Fruit fly (Drosophila melanogaster): Measurements from ENCODE around the gene Mkrn1.

Mkrn1 gene

dm6 chr3L:21507354-21507928 is 26.1 kb downstream of the Mkrn1 start, which contains the start of the genes Glg1 and M6 (continued):
- peak; percentile 67 for TF ChIP-seq CG9727 (GFP tag; optimal IDR thresholded peaks at IDR 0.05)
- no peak for TF ChIP-seq gce (GFP tag; IDR thresholded peaks at IDR 0.05)
- TF ChIP-seq Ssrp (tag; optimal IDR thresholded peaks at IDR 0.05): peak; percentile 55
- peak; percentile 82 for TF ChIP-seq CG30403 (GFP tag; optimal IDR thresholded peaks at IDR 0.05)
- TF ChIP-seq Chrac-16 (GFP tag; optimal IDR thresholded peaks at IDR 0.05): peak; percentile 62
- no peak for TF ChIP-seq luna (GFP tag; optimal IDR thresholded peaks at IDR 0.05)
- TF ChIP-seq ap (GFP tag; IDR thresholded peaks at IDR 0.05): no peak
- no peak for TF ChIP-seq CG15479 (GFP tag; optimal IDR thresholded peaks at IDR 0.05)
- TF ChIP-seq chm (GFP tag; IDR thresholded peaks at IDR 0.05): peak; percentile 46; the same call in 1 of the 2 replicates
- peak; percentile 69 for TF ChIP-seq sob (GFP tag; IDR thresholded peaks at IDR 0.05)
- TF ChIP-seq lilli (GFP tag; optimal IDR thresholded peaks at IDR 0.05): peak; percentile 81
- no peak for TF ChIP-seq sr (GFP tag; IDR thresholded peaks at IDR 0.05)
- TF ChIP-seq CG9932 (GFP tag; IDR thresholded peaks at IDR 0.05): peak; percentile 83
- no peak for TF ChIP-seq CG11696 (GFP tag; IDR thresholded peaks at IDR 0.05)
- no peak for TF ChIP-seq CG3726 (GFP tag; IDR thresholded peaks at IDR 0.05)
- peak; percentile 19; the same call in 1 of the 3 replicates for TF ChIP-seq Aef1 (GFP tag; IDR thresholded peaks at IDR 0.05)
- TF ChIP-seq CG5180 (GFP tag; optimal IDR thresholded peaks at IDR 0.05): no peak
- peak; percentile 52 for TF ChIP-seq tgo (GFP tag; IDR thresholded peaks at IDR 0.05)
- peak; percentile 34 for TF ChIP-seq exex (tag; optimal IDR thresholded peaks at IDR 0.05)
- no peak for TF ChIP-seq CrebB (tag; optimal IDR thresholded peaks at IDR 0.05)
- peak; percentile 40 for TF ChIP-seq CG17359 (tag; optimal IDR thresholded peaks at IDR 0.05)
- peak; percentile 46; the same call in 1 of the 2 replicates for TF ChIP-seq al (GFP tag; IDR thresholded peaks at IDR 0.05)
- TF ChIP-seq CG10959 (GFP tag; IDR thresholded peaks at IDR 0.05): no peak
- TF ChIP-seq CG8359 (GFP tag; optimal IDR thresholded peaks at IDR 0.05; ENCODE audit: borderline replicate concordance): no peak
- peak in 1 of 2 experiments; percentile 30 for TF ChIP-seq tll (GFP tag; optimal IDR thresholded peaks at IDR 0.05)
- TF ChIP-seq dm (GFP tag; optimal IDR thresholded peaks at IDR 0.05): peak; percentile 42
- TF ChIP-seq Poxn (GFP tag; IDR thresholded peaks at IDR 0.05): no peak
- TF ChIP-seq zen2 (GFP tag; IDR thresholded peaks at IDR 0.05; ENCODE audit: partially characterized antibody): peak; percentile 74
- peak; percentile 96 for TF ChIP-seq CG16813 (GFP tag; IDR thresholded peaks at IDR 0.05; ENCODE audit: partially characterized antibody)
- TF ChIP-seq fd64A (GFP tag; optimal IDR thresholded peaks at IDR 0.05): no peak
- TF ChIP-seq CG2678 (tag; optimal IDR thresholded peaks at IDR 0.05): peak; percentile 77
- TF ChIP-seq trem (tag; optimal IDR thresholded peaks at IDR 0.05): peak; percentile 76
- peak; percentile 40 for TF ChIP-seq kni (GFP tag; optimal IDR thresholded peaks at IDR 0.05)
- TF ChIP-seq Spps (tag; optimal IDR thresholded peaks at IDR 0.05): peak; percentile 35
- peak; percentile 96 for TF ChIP-seq row (GFP tag; IDR thresholded peaks at IDR 0.05)
- TF ChIP-seq Six4 (GFP tag; optimal IDR thresholded peaks at IDR 0.05): peak; percentile 35
- TF ChIP-seq Neu2 (GFP tag; optimal IDR thresholded peaks at IDR 0.05; ENCODE audit: borderline replicate concordance): peak; percentile 99
- peak; percentile 17; the same call in 1 of the 2 replicates for TF ChIP-seq sisA (GFP tag; IDR thresholded peaks at IDR 0.05)
- peak; percentile 17 for TF ChIP-seq CG8089 (GFP tag; optimal IDR thresholded peaks at IDR 0.05)
- TF ChIP-seq Dip2 (GFP tag; IDR thresholded peaks at IDR 0.05): no peak
- peak; percentile 33; the same call in 1 of the 2 replicates for TF ChIP-seq CG1024 (GFP tag; IDR thresholded peaks at IDR 0.05)
- no peak for TF ChIP-seq cg (GFP tag; optimal IDR thresholded peaks at IDR 0.05)
- no peak for TF ChIP-seq Lim3 (GFP tag; IDR thresholded peaks at IDR 0.05)
- peak; percentile 93 for TF ChIP-seq bbx (GFP tag; IDR thresholded peaks at IDR 0.05; ENCODE audit: partially characterized antibody)
- peak; percentile 96 for TF ChIP-seq Dll (GFP tag; IDR thresholded peaks at IDR 0.05; ENCODE audit: partially characterized antibody)
- TF ChIP-seq Lhr (GFP tag; optimal IDR thresholded peaks at IDR 0.05): peak; percentile 49
- peak; percentile 65 to 74 for TF ChIP-seq dpn (GFP tag; optimal IDR thresholded peaks at IDR 0.05)
- no peak for TF ChIP-seq crc (GFP tag; optimal IDR thresholded peaks at IDR 0.05)
- no peak for TF ChIP-seq CG3065 (GFP tag; optimal IDR thresholded peaks at IDR 0.05)
- TF ChIP-seq fd102C (GFP tag; optimal IDR thresholded peaks at IDR 0.05): peak; percentile 12

All from whole organism, embryonic.